Fruit fly (Drosophila melanogaster) whole organism, prepupa: Measurements from ENCODE around the gene CG11368.

Source experiments
- Blimp-1 ChIP-seq: fragments of 200-800 bp; sonication (Bioruptor generic); optimal IDR thresholded peaks from 3 replicates; lab custom pipeline; 2017; ENCODE audit warnings: missing biosample characterization, missing genetic modification characterization, mild to moderate bottlenecking, moderate library complexity, missing genetic modification reagents
- CG10631 ChIP-seq: fragments of 200-800 bp; sonication (Bioruptor generic); optimal IDR thresholded peaks from 2 replicates; lab custom pipeline; 2016; ENCODE audit warnings: missing biosample characterization, missing genetic modification characterization
- CG10669 ChIP-seq: fragments of 200-800 bp; sonication (Bioruptor generic); optimal IDR thresholded peaks from 3 replicates; lab custom pipeline; 2018; ENCODE audit warnings: missing biosample characterization, mild to moderate bottlenecking, missing genetic modification characterization, moderate library complexity
- CG15336 ChIP-seq: fragments of 200-800 bp; sonication (Bioruptor generic); IDR thresholded peaks from 2 replicates; pipeline ENCODE4 v1.3.6; 2022; ENCODE audit warnings: missing biosample characterization, missing genetic modification characterization
- CG16779 ChIP-seq: fragments of 200-800 bp; sonication (Bioruptor generic); optimal IDR thresholded peaks from 3 replicates; lab custom pipeline; 2017; ENCODE audit warnings: missing biosample characterization, mild to moderate bottlenecking, missing genetic modification characterization
- CG31627 ChIP-seq: fragments of 200-800 bp; sonication (Bioruptor generic); optimal IDR thresholded peaks from 3 replicates; lab custom pipeline; 2016; ENCODE audit warnings: missing biosample characterization, missing genetic modification characterization
- CG32006 ChIP-seq: fragments of 200-800 bp; sonication (Bioruptor generic); optimal IDR thresholded peaks from 3 replicates; lab custom pipeline; 2017; ENCODE audit warnings: missing biosample characterization, mild to moderate bottlenecking, missing genetic modification characterization
- CG34406 ChIP-seq: fragments of 200-800 bp; sonication (Bioruptor generic); optimal IDR thresholded peaks from 3 replicates; lab custom pipeline; 2016; ENCODE audit warnings: missing biosample characterization, missing genetic modification characterization
- CG3919 ChIP-seq: fragments of 200-800 bp; sonication (Bioruptor generic); optimal IDR thresholded peaks from 3 replicates; lab custom pipeline; 2016; ENCODE audit warnings: missing biosample characterization, missing genetic modification characterization
- CG4318 ChIP-seq: fragments of 200-800 bp; sonication (Bioruptor generic); optimal IDR thresholded peaks from 3 replicates; lab custom pipeline; 2017; ENCODE audit warnings: missing biosample characterization, mild to moderate bottlenecking, missing genetic modification characterization
- CG6163 ChIP-seq: fragments of 200-800 bp; sonication (Bioruptor generic); IDR thresholded peaks from 3 replicates; pipeline ENCODE4 v1.3.6; 2022; ENCODE audit warnings: missing biosample characterization, missing genetic modification characterization
- CG6276 ChIP-seq: fragments of 200-800 bp; sonication (Bioruptor generic); optimal IDR thresholded peaks from 2 replicates; lab custom pipeline; 2017; ENCODE audit warnings: missing biosample characterization, mild to moderate bottlenecking, missing genetic modification characterization
- CG6792 ChIP-seq: fragments of 200-800 bp; sonication (Bioruptor generic); optimal IDR thresholded peaks from 3 replicates; lab custom pipeline; 2016; ENCODE audit warnings: missing biosample characterization, missing genetic modification characterization
- CG6808 ChIP-seq: fragments of 200-800 bp; sonication (Bioruptor generic); optimal IDR thresholded peaks from 3 replicates; lab custom pipeline; 2017; ENCODE audit warnings: missing biosample characterization, missing genetic modification characterization, mild to moderate bottlenecking, moderate library complexity, missing genetic modification reagents
- CG7368 ChIP-seq: fragments of 200-800 bp; sonication (Bioruptor generic); optimal IDR thresholded peaks from 3 replicates; lab custom pipeline; 2016; ENCODE audit warnings: missing biosample characterization, missing genetic modification characterization
- CG8319 ChIP-seq: fragments of 200-800 bp; sonication (Bioruptor generic); optimal IDR thresholded peaks from 3 replicates; lab custom pipeline; 2016; ENCODE audit warnings: missing biosample characterization, missing genetic modification characterization
- CG8632 ChIP-seq: fragments of 200-800 bp; sonication (Bioruptor generic); optimal IDR thresholded peaks from 3 replicates; lab custom pipeline; 2016; ENCODE audit warnings: missing biosample characterization, missing genetic modification characterization
- Eip78C ChIP-seq: fragments of 200-800 bp; sonication (Bioruptor generic); peaks from one replicate; lab custom pipeline; 2016; ENCODE audit warnings: missing biosample characterization, missing genetic modification characterization
- Eip93F ChIP-seq: fragments of 200-800 bp; sonication (Bioruptor generic); optimal IDR thresholded peaks from 2 replicates; lab custom pipeline; 2016; ENCODE audit warnings: missing biosample characterization, mild to moderate bottlenecking, missing genetic modification characterization
- Ets21C ChIP-seq: fragments of 200-800 bp; sonication (Bioruptor generic); optimal IDR thresholded peaks from 3 replicates; lab custom pipeline; 2016; ENCODE audit warnings: missing biosample characterization, missing genetic modification characterization
- Ets96B ChIP-seq: fragments of 200-800 bp; optimal IDR thresholded peaks from 2 replicates; lab custom pipeline; 2019; ENCODE audit warnings: missing biosample characterization, mild to moderate bottlenecking, missing genetic modification characterization, moderate library complexity
- Gug ChIP-seq: fragments of 200-800 bp; sonication (Bioruptor generic); IDR thresholded peaks from 2 replicates; pipeline ENCODE4 v1.3.6; 2022; ENCODE audit warnings: missing biosample characterization, missing genetic modification characterization
- Hr38 ChIP-seq: sonication (Bioruptor generic); optimal IDR thresholded peaks from 2 replicates; lab custom pipeline; 2016; ENCODE audit warnings: missing biosample characterization, missing genetic modification characterization
- Hr39 ChIP-seq: fragments of 200-800 bp; sonication (Bioruptor generic); optimal IDR thresholded peaks from 2 replicates; lab custom pipeline; 2016; ENCODE audit warnings: missing biosample characterization, missing genetic modification characterization
- Lpt ChIP-seq: fragments of 200-800 bp; sonication (Bioruptor generic); optimal IDR thresholded peaks from 3 replicates; lab custom pipeline; 2016; ENCODE audit warnings: missing biosample characterization, missing genetic modification characterization
- Met ChIP-seq: fragments of 200-800 bp; sonication (Bioruptor generic); optimal IDR thresholded peaks from 3 replicates; lab custom pipeline; 2016; ENCODE audit warnings: missing biosample characterization, missing genetic modification characterization
- Smox ChIP-seq: fragments of 200-800 bp; sonication (Bioruptor generic); optimal IDR thresholded peaks from 3 replicates; lab custom pipeline; 2016; ENCODE audit warnings: missing biosample characterization, missing genetic modification characterization
- Sox102F ChIP-seq: fragments of 200-800 bp; sonication (Bioruptor generic); optimal IDR thresholded peaks from 2 replicates; lab custom pipeline; 2016; ENCODE audit warnings: missing biosample characterization, mild to moderate bottlenecking, missing genetic modification characterization
- Sox15 ChIP-seq: fragments of 200-800 bp; sonication (Bioruptor generic); optimal IDR thresholded peaks from 3 replicates; lab custom pipeline; 2016; ENCODE audit warnings: missing biosample characterization, missing genetic modification characterization
- achi ChIP-seq: fragments of 200-800 bp; sonication (Bioruptor generic); optimal IDR thresholded peaks from 3 replicates; lab custom pipeline; 2016; ENCODE audit warnings: missing biosample characterization, missing genetic modification characterization
- cyc ChIP-seq: fragments of 200-800 bp; sonication (Bioruptor generic); optimal IDR thresholded peaks from 3 replicates; lab custom pipeline; 2016; ENCODE audit warnings: missing biosample characterization, missing genetic modification characterization
- dac ChIP-seq: fragments of 200-800 bp; sonication (Bioruptor generic); optimal IDR thresholded peaks from 2 replicates; lab custom pipeline; 2017; ENCODE audit warnings: missing biosample characterization, mild to moderate bottlenecking, missing genetic modification characterization
- dsx ChIP-seq: fragments of 200-800 bp; optimal IDR thresholded peaks from 3 replicates; lab custom pipeline; 2019; ENCODE audit warnings: missing biosample characterization, mild to moderate bottlenecking, missing genetic modification characterization, moderate library complexity; ENCODE audit not compliant: poor library complexity, severe bottlenecking
- eg ChIP-seq: fragments of 200-800 bp; sonication (Bioruptor generic); IDR thresholded peaks from 3 replicates; pipeline ENCODE4 v1.3.6; 2022; ENCODE audit warnings: missing biosample characterization, missing genetic modification characterization
- esn ChIP-seq: fragments of 200-800 bp; sonication (Bioruptor generic); optimal IDR thresholded peaks from 2 replicates; lab custom pipeline; 2016; ENCODE audit warnings: missing biosample characterization, mild to moderate bottlenecking, missing genetic modification characterization, moderate library complexity
- lz ChIP-seq: fragments of 200-800 bp; sonication (Bioruptor generic); optimal IDR thresholded peaks from 3 replicates; lab custom pipeline; 2016; ENCODE audit warnings: missing biosample characterization, missing genetic modification characterization
- salr ChIP-seq, 2 experiments: fragments of 200-800 bp; sonication (Bioruptor generic); optimal IDR thresholded peaks; 3 replicates each; lab custom pipeline; 2016 to 2018; ENCODE audit warnings: missing biosample characterization in 2 of 2, missing genetic modification characterization in 2 of 2, mild to moderate bottlenecking in 1 of 2
- spab ChIP-seq: fragments of 200-800 bp; sonication (Bioruptor generic); optimal IDR thresholded peaks from 2 replicates; lab custom pipeline; 2017; ENCODE audit warnings: missing biosample characterization, mild to moderate bottlenecking, missing genetic modification characterization, missing genetic modification reagents
- ss ChIP-seq, 2 experiments: fragments of 200-800 bp; sonication (Bioruptor generic); optimal IDR thresholded peaks; 2 replicates in 1 of 2; 3 replicates in 1 of 2; lab custom pipeline; 2017 to 2018; ENCODE audit warnings: mild to moderate bottlenecking in 2 of 2, missing biosample characterization in 2 of 2, missing genetic modification characterization in 2 of 2, moderate library complexity in 1 of 2
- svp ChIP-seq: fragments of 200-800 bp; sonication (Bioruptor generic); peaks from one replicate; lab custom pipeline; 2016; ENCODE audit warnings: missing biosample characterization, missing genetic modification characterization
- topi ChIP-seq: fragments of 200-800 bp; sonication (Bioruptor generic); optimal IDR thresholded peaks from 3 replicates; lab custom pipeline; 2016; ENCODE audit warnings: missing biosample characterization, missing genetic modification characterization

The CG11368 gene

dm6 chrX:7466328-7466727 is 14.3 kb downstream of the CG11368 start:
- TF ChIP-seq CG6276: no peak
- no peak for TF ChIP-seq CG10631
- TF ChIP-seq CG4318: no peak
- no peak for TF ChIP-seq lz
- TF ChIP-seq CG7368 (GFP tag; lab: Kevin White, UChicago): no peak
- no peak for TF ChIP-seq CG15336
- no peak for TF ChIP-seq Gug (GFP tag; lab: Robert Waterston, UW)
- no peak for TF ChIP-seq salr (GFP tag; optimal IDR thresholded peaks at IDR 0.05; lab: Kevin White, UChicago)
- TF ChIP-seq ss (GFP tag; optimal IDR thresholded peaks at IDR 0.05; lab: Kevin White, UChicago): no peak
- TF ChIP-seq Ets96B (tag; lab: Kevin White, UChicago): no peak
- no peak for TF ChIP-seq eg
- no peak for TF ChIP-seq achi
- TF ChIP-seq Hr39 (GFP tag; lab: Kevin White, UChicago): no peak
- TF ChIP-seq spab (GFP tag; lab: Kevin White, UChicago): no peak
- no peak for TF ChIP-seq CG31627 (GFP tag; lab: Kevin White, UChicago)
- TF ChIP-seq CG3919 (GFP tag; lab: Kevin White, UChicago): no peak
- TF ChIP-seq CG8632 (GFP tag; lab: Kevin White, UChicago): no peak
- no peak for TF ChIP-seq CG16779

dm6 chrX:7475204-7475759 is 23.3 kb downstream of the CG11368 start:
- TF ChIP-seq esn (GFP tag; lab: Kevin White, UChicago): peak; percentile 60
- no peak for TF ChIP-seq CG8319 (GFP tag; lab: Kevin White, UChicago)
- TF ChIP-seq Hr38 (GFP tag; lab: Kevin White, UChicago): no peak
- TF ChIP-seq Sox102F: peak; percentile 18
- peak; percentile 25 for TF ChIP-seq Hr39 (GFP tag; lab: Kevin White, UChicago)
- peak; percentile 34 for TF ChIP-seq Smox (GFP tag; lab: Kevin White, UChicago)
- peak; percentile 19 for TF ChIP-seq Ets21C (GFP tag; lab: Kevin White, UChicago)
- peak; percentile 34 for TF ChIP-seq Eip78C (GFP tag; lab: Kevin White, UChicago)
- TF ChIP-seq Met (GFP tag; lab: Kevin White, UChicago): peak; percentile 26
- no peak for TF ChIP-seq CG6808 (GFP tag; lab: Kevin White, UChicago)
- TF ChIP-seq CG6792: peak; percentile 28
- TF ChIP-seq dac (GFP tag; lab: Kevin White, UChicago): no peak
- peak; percentile 35 for TF ChIP-seq cyc (GFP tag; lab: Kevin White, UChicago)
- no peak for TF ChIP-seq CG10669 (GFP tag; lab: Kevin White, UChicago)
- peak; percentile 9 for TF ChIP-seq topi (GFP tag; lab: Kevin White, UChicago)
- peak; percentile 36 for TF ChIP-seq lz
- TF ChIP-seq svp (GFP tag; lab: Kevin White, UChicago): peak; percentile 78
- TF ChIP-seq Lpt (GFP tag; lab: Kevin White, UChicago): no peak
- TF ChIP-seq CG31627 (GFP tag; lab: Kevin White, UChicago): peak; percentile 59
- TF ChIP-seq, all 60 proteins: peak for 13

- TF ChIP-seq Blimp-1: no peak
- TF ChIP-seq CG6808 (GFP tag; lab: Kevin White, UChicago): no peak
- peak; percentile 27 for TF ChIP-seq Eip78C (GFP tag; lab: Kevin White, UChicago)
- no peak for TF ChIP-seq dac (GFP tag; lab: Kevin White, UChicago)
- TF ChIP-seq CG8319 (GFP tag; lab: Kevin White, UChicago): no peak
These were observed 34.3 kb downstream of the CG11368 start for dm6 chrX:7486294-7486693.

- TF ChIP-seq Sox15 (GFP tag; lab: Kevin White, UChicago) (no peak), CG6163 (no peak), Lpt (GFP tag; lab: Kevin White, UChicago) (no peak), CG7368 (GFP tag; lab: Kevin White, UChicago) (no peak), CG34406 (no peak), CG32006 (GFP tag; lab: Kevin White, UChicago) (no peak), CG4318 (no peak), CG8632 (GFP tag; lab: Kevin White, UChicago) (no peak), dsx (GFP tag; lab: Kevin White, UChicago) (no peak), Eip93F (GFP tag; lab: Kevin White, UChicago) (no peak), CG10631 (no peak), Hr39 (GFP tag; lab: Kevin White, UChicago) (no peak), CG8319 (GFP tag; lab: Kevin White, UChicago) (no peak), Ets96B (tag; lab: Kevin White, UChicago) (no peak), Sox102F (no peak), esn (GFP tag; lab: Kevin White, UChicago) (no peak), CG6276 (no peak)
These were observed 36.2 kb downstream of the CG11368 start for dm6 chrX:7488254-7488653.
